Worm (Caenorhabditis elegans) whole organism, young adult: ENCODE measurements around the gene F53E2.2.

ENCODE experiments used
- B0336.3 ChIP-seq: fragments of 200-800 bp; sonication (Bioruptor generic); IDR thresholded peaks from 2 replicates; pipeline ENCODE4 v1.3.6; 2022; ENCODE audit warnings: missing genetic modification characterization, missing compliant biosample characterization
- C17E4.6 ChIP-seq: fragments of 200-800 bp; sonication (Bioruptor generic); IDR thresholded peaks from 2 replicates; pipeline ENCODE4 v1.3.6; 2022; ENCODE audit warnings: missing genetic modification reagents, missing genetic modification characterization, missing compliant biosample characterization
- D2030.7 ChIP-seq: fragments of 200-800 bp; sonication (Bioruptor generic); IDR thresholded peaks from 2 replicates; pipeline ENCODE4 v1.3.6; 2022; ENCODE audit warnings: missing genetic modification reagents, missing genetic modification characterization, missing compliant biosample characterization
- F10E7.11 ChIP-seq: sonication (generic microtip); optimal IDR thresholded peaks from 2 replicates; lab custom pipeline; 2017; ENCODE audit warnings: mild to moderate bottlenecking, missing genetic modification characterization, moderate library complexity, missing compliant biosample characterization
- F22D6.2 ChIP-seq: sonication (generic microtip); optimal IDR thresholded peaks from 2 replicates; lab custom pipeline; 2016; ENCODE audit warnings: mild to moderate bottlenecking, missing genetic modification characterization, missing compliant biosample characterization
- F23B12.7 ChIP-seq: sonication (generic microtip); optimal IDR thresholded peaks from 2 replicates; lab custom pipeline; 2017; ENCODE audit warnings: missing genetic modification characterization, mild to moderate bottlenecking, missing compliant biosample characterization, antibody characterized with exemption, moderate library complexity; ENCODE audit not compliant: insufficient read depth
- F33H1.4 ChIP-seq: fragments of 200-800 bp; sonication (Bioruptor generic); IDR thresholded peaks from 2 replicates; pipeline ENCODE4 v1.3.6; 2022; ENCODE audit warnings: missing genetic modification reagents, missing genetic modification characterization, missing compliant biosample characterization
- F52B5.7 ChIP-seq: sonication (generic microtip); optimal IDR thresholded peaks from 2 replicates; lab custom pipeline; 2016; ENCODE audit warnings: mild to moderate bottlenecking, missing genetic modification characterization, missing compliant biosample characterization
- F57C9.4 ChIP-seq: sonication (generic microtip); optimal IDR thresholded peaks from 2 replicates; lab custom pipeline; 2017; ENCODE audit warnings: mild to moderate bottlenecking, missing genetic modification characterization, missing compliant biosample characterization
- K11D2.4 ChIP-seq: fragments of 200-800 bp; sonication (Bioruptor generic); IDR thresholded peaks from 2 replicates; pipeline ENCODE4 v1.3.6; 2022; ENCODE audit warnings: missing genetic modification reagents, missing genetic modification characterization, missing compliant biosample characterization
- K12H6.12 ChIP-seq: fragments of 200-800 bp; sonication (Bioruptor generic); optimal IDR thresholded peaks from 2 replicates; lab custom pipeline; 2018; ENCODE audit warnings: mild to moderate bottlenecking, missing genetic modification characterization, missing compliant biosample characterization
- Y53G8AR.9 ChIP-seq: fragments of 200-800 bp; sonication (Bioruptor generic); conservative IDR thresholded peaks from 2 replicates; pipeline ENCODE4 v1.3.6; 2022; ENCODE audit warnings: missing genetic modification reagents, missing genetic modification characterization, missing compliant biosample characterization
- Y56A3A.18 ChIP-seq: fragments of 200-800 bp; sonication (Bioruptor generic); IDR thresholded peaks from 2 replicates; pipeline ENCODE4 v1.3.6; 2022; ENCODE audit warnings: missing genetic modification reagents, missing genetic modification characterization, missing compliant biosample characterization
- Y67H2A.10 ChIP-seq: fragments of 200-800 bp; sonication (Bioruptor generic); conservative IDR thresholded peaks from 2 replicates; pipeline ENCODE4 v1.3.6; 2022; ENCODE audit warnings: missing genetic modification reagents, missing genetic modification characterization, missing compliant biosample characterization
- Y95B8A.8 ChIP-seq: fragments of 200-800 bp; sonication (Bioruptor generic); IDR thresholded peaks from 2 replicates; pipeline ENCODE4 v1.3.6; 2022; ENCODE audit warnings: missing genetic modification reagents, missing genetic modification characterization, missing compliant biosample characterization
- ama-1 ChIP-seq, 3 experiments: fragments of 150-350 bp in 1 of 3; sonication (generic microtip) in 2 of 3; optimal IDR thresholded peaks; 2 replicates each; lab custom pipeline; 2014 to 2018; ENCODE audit warnings: missing biosample characterization in 2 of 3, missing genetic modification characterization in 2 of 3, missing genetic modification reagents in 2 of 3
- atf-7 ChIP-seq: sonication (generic microtip); optimal IDR thresholded peaks from 2 replicates; lab custom pipeline; 2017; ENCODE audit warnings: mild to moderate bottlenecking, missing genetic modification characterization, missing compliant biosample characterization
- athp-1 ChIP-seq: sonication (generic microtip); optimal IDR thresholded peaks from 2 replicates; lab custom pipeline; 2017; ENCODE audit warnings: mild to moderate bottlenecking, missing genetic modification characterization, missing compliant biosample characterization
- attf-5 ChIP-seq: fragments of 200-800 bp; sonication (Bioruptor generic); optimal IDR thresholded peaks from 2 replicates; lab custom pipeline; 2018; ENCODE audit warnings: mild to moderate bottlenecking, missing genetic modification characterization, missing compliant biosample characterization
- cebp-2 ChIP-seq: fragments of 200-800 bp; sonication (Bioruptor generic); IDR thresholded peaks from 2 replicates; pipeline ENCODE4 v1.3.6; 2022; ENCODE audit warnings: missing genetic modification characterization, missing compliant biosample characterization
- ceh-58 ChIP-seq: fragments of 200-800 bp; sonication (Bioruptor generic); IDR thresholded peaks from 2 replicates; pipeline ENCODE4 v1.3.6; 2022; ENCODE audit warnings: missing genetic modification characterization, missing compliant biosample characterization
- dpl-1 ChIP-seq: fragments of 150-350 bp; optimal IDR thresholded peaks from 2 replicates; lab custom pipeline; 2014; ENCODE audit warnings: missing biosample characterization, missing genetic modification reagents, missing genetic modification characterization
- egrh-3 ChIP-seq: fragments of 200-800 bp; sonication (Bioruptor generic); IDR thresholded peaks from 2 replicates; pipeline ENCODE4 v1.3.6; 2022; ENCODE audit warnings: missing genetic modification reagents, missing genetic modification characterization, missing compliant biosample characterization
- hlh-26 ChIP-seq: fragments of 200-800 bp; sonication (Bioruptor generic); conservative IDR thresholded peaks from 2 replicates; pipeline ENCODE4 v1.3.6; 2022; ENCODE audit warnings: missing genetic modification reagents, missing genetic modification characterization, missing compliant biosample characterization
- hmg-20 ChIP-seq: fragments of 200-800 bp; sonication (Bioruptor generic); IDR thresholded peaks from 2 replicates; pipeline ENCODE4 v1.3.6; 2022; ENCODE audit warnings: missing genetic modification reagents, missing genetic modification characterization, missing compliant biosample characterization
- lag-1 ChIP-seq: fragments of 200-800 bp; sonication (Bioruptor generic); IDR thresholded peaks from 2 replicates; pipeline ENCODE4 v1.3.6; 2022; ENCODE audit warnings: missing genetic modification reagents, missing genetic modification characterization, missing compliant biosample characterization
- let-526 ChIP-seq: fragments of 200-800 bp; sonication (Bioruptor generic); IDR thresholded peaks from 2 replicates; pipeline ENCODE4 v1.3.6; 2022; ENCODE audit warnings: missing genetic modification reagents, missing genetic modification characterization, missing compliant biosample characterization
- lin-40 ChIP-seq: sonication (generic microtip); optimal IDR thresholded peaks from 2 replicates; lab custom pipeline; 2016; ENCODE audit warnings: missing genetic modification characterization, mild to moderate bottlenecking, missing compliant biosample characterization, missing genotype, missing genetic modification reagents
- lin-54 ChIP-seq: fragments of 200-800 bp; sonication (Bioruptor generic); optimal IDR thresholded peaks from 2 replicates; lab custom pipeline; 2018; ENCODE audit warnings: mild to moderate bottlenecking, missing genetic modification characterization, missing compliant biosample characterization
- lsl-1 ChIP-seq: fragments of 200-800 bp; sonication (Bioruptor generic); optimal IDR thresholded peaks from 2 replicates; lab custom pipeline; 2018; ENCODE audit warnings: mild to moderate bottlenecking, missing genetic modification characterization, moderate library complexity, missing compliant biosample characterization
- lsy-27 ChIP-seq: sonication (generic microtip); optimal IDR thresholded peaks from 2 replicates; lab custom pipeline; 2017; ENCODE audit warnings: missing genetic modification characterization, mild to moderate bottlenecking, missing compliant biosample characterization, antibody characterized with exemption, missing genotype, borderline replicate concordance; ENCODE audit not compliant: insufficient read depth
- mel-28 ChIP-seq: sonication (generic microtip); optimal IDR thresholded peaks from 2 replicates; lab custom pipeline; 2016; ENCODE audit warnings: borderline replicate concordance, mild to moderate bottlenecking, missing genetic modification characterization, missing compliant biosample characterization
- mxl-1 ChIP-seq: sonication (generic microtip); optimal IDR thresholded peaks from 2 replicates; lab custom pipeline; 2016; ENCODE audit warnings: missing genetic modification characterization, missing compliant biosample characterization
- nfya-2 ChIP-seq: fragments of 200-800 bp; sonication (Bioruptor generic); IDR thresholded peaks from 2 replicates; pipeline ENCODE4 v1.3.6; 2022; ENCODE audit warnings: missing genetic modification reagents, missing genetic modification characterization, missing compliant biosample characterization
- pha-4 ChIP-seq: fragments of 150-350 bp; sonication (generic microtip); optimal IDR thresholded peaks from 2 replicates; lab custom pipeline; 2014; ENCODE audit warnings: missing biosample characterization, missing genetic modification reagents, missing genetic modification characterization
- rec-8 ChIP-seq, 2 experiments: sonication (generic microtip); optimal IDR thresholded peaks; 2 replicates each; lab custom pipeline; 2016; ENCODE audit warnings: mild to moderate bottlenecking in 2 of 2, missing genetic modification characterization in 2 of 2, missing genetic modification reagents in 2 of 2, missing genotype in 2 of 2, missing biosample characterization in 1 of 2, missing compliant biosample characterization in 1 of 2, moderate library complexity in 1 of 2
- sdz-38 ChIP-seq: sonication (generic microtip); optimal IDR thresholded peaks from 2 replicates; lab custom pipeline; 2016; ENCODE audit warnings: missing genotype, missing genetic modification characterization, missing compliant biosample characterization
- snpc-1.1 ChIP-seq: sonication (generic microtip); optimal IDR thresholded peaks from 2 replicates; lab custom pipeline; 2017; ENCODE audit warnings: missing genetic modification characterization, mild to moderate bottlenecking, missing compliant biosample characterization, antibody characterized with exemption, moderate library complexity, missing genotype, missing genetic modification reagents; ENCODE audit not compliant: insufficient read depth
- snpc-3.4 ChIP-seq: sonication (generic microtip); optimal IDR thresholded peaks from 2 replicates; lab custom pipeline; 2017; ENCODE audit warnings: missing genetic modification characterization, mild to moderate bottlenecking, missing compliant biosample characterization, antibody characterized with exemption, moderate library complexity, missing genotype, missing genetic modification reagents
- tlf-1 ChIP-seq: fragments of 200-800 bp; sonication (Bioruptor generic); optimal IDR thresholded peaks from 2 replicates; lab custom pipeline; 2018; ENCODE audit warnings: mild to moderate bottlenecking, missing genetic modification characterization, missing compliant biosample characterization
- zfh-2 ChIP-seq: fragments of 200-800 bp; sonication (Bioruptor generic); conservative IDR thresholded peaks from 2 replicates; pipeline ENCODE4 v1.3.6; 2022; ENCODE audit warnings: missing genetic modification reagents, missing genetic modification characterization, missing compliant biosample characterization
- zim-3 ChIP-seq: sonication (generic microtip); optimal IDR thresholded peaks from 2 replicates; lab custom pipeline; 2017; ENCODE audit warnings: mild to moderate bottlenecking, missing genetic modification characterization, moderate library complexity, missing compliant biosample characterization
- ztf-18 ChIP-seq: sonication (generic microtip); optimal IDR thresholded peaks from 2 replicates; lab custom pipeline; 2016; ENCODE audit warnings: missing genotype, mild to moderate bottlenecking, missing genetic modification characterization, missing compliant biosample characterization
- ztf-28 ChIP-seq: fragments of 200-800 bp; sonication (Bioruptor generic); IDR thresholded peaks from 2 replicates; pipeline ENCODE4 v1.3.6; 2022; ENCODE audit warnings: missing genetic modification reagents, missing genetic modification characterization, missing compliant biosample characterization
- ztf-3 ChIP-seq: fragments of 200-800 bp; sonication (Bioruptor generic); optimal IDR thresholded peaks from 2 replicates; lab custom pipeline; 2018; ENCODE audit warnings: mild to moderate bottlenecking, missing genetic modification characterization, missing compliant biosample characterization

The F53E2.2 gene

DNA sequence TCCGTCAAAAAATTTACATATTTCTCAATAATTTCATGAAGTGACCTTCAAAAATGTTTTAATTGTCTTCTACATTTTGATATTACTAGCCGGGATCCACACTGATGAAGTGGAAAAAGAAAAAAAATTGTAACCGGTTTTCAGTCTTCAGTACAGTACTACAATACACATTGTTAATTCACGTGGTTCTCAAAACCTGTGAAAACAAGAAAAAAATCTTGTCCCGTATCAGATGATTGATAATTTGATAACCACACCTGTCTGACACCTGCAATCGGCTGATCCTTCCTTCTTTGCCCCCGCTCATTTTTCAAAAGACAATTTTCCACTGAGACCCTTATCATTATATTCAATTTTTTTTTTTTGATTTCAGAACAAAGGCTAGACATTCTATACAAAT lies 36.1 kb upstream of the F53E2.2 start, which contains the start of gene R09B5.11 (continued):
- TF ChIP-seq K12H6.12 (tag; lab: Kevin White, UChicago), result no peak
- no peak for TF ChIP-seq ztf-18 (tag; lab: Kevin White, UChicago)
- no peak for TF ChIP-seq snpc-3.4 (tag; lab: Kevin White, UChicago)
- TF ChIP-seq K11D2.4 (GFP tag; lab: Robert Waterston, UW), result peak; percentile 20; the same call in 1 of the 2 replicates
- TF ChIP-seq lin-40 (tag; lab: Kevin White, UChicago), result peak; percentile 29
- TF ChIP-seq B0336.3 (GFP tag; lab: Robert Waterston, UW), result no peak
- TF ChIP-seq ztf-3 (GFP tag; lab: Kevin White, UChicago), result no peak
- no peak for TF ChIP-seq pha-4 (tag; lab: Kevin White, UChicago)
- TF ChIP-seq atf-7 (tag; lab: Kevin White, UChicago), result no peak
- no peak for TF ChIP-seq F52B5.7 (tag; lab: Kevin White, UChicago)
- TF ChIP-seq ceh-58 (GFP tag; lab: Robert Waterston, UW), result no peak

DNA sequence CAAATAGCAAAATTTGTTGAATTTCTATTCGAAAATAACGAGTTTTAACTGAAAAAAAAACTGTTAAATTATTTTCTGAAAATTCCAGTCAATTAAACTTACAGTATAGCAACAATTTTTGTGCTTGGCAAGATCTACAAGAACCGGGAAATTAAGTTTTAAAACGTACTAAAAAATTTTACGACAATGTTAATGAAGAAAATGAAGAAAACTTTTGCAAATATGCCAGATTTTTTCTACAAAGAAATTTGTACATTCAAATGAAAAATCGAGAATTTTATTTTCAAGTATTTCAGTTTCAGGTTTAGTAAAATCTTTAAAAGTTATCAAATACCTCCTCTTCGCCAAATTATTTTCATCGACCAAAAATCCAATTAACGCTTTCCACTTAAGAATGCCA lies 32.8 kb upstream of the F53E2.2 start, which contains the start of gene cnc-11:
TSS of gene cnc-11 (plus strand) at position 301 of the 400 bp plus-strand sequence.
- no peak for TF ChIP-seq egrh-3 (GFP tag; lab: Robert Waterston, UW)
- TF ChIP-seq athp-1, result no peak
- TF ChIP-seq zfh-2 (GFP tag; lab: Robert Waterston, UW), result no peak
- TF ChIP-seq Y56A3A.18 (GFP tag; lab: Robert Waterston, UW), result no peak
- no peak for TF ChIP-seq snpc-1.1
- no peak for TF ChIP-seq F10E7.11 (tag; lab: Kevin White, UChicago)
- no peak for TF ChIP-seq ama-1 (optimal IDR thresholded peaks at IDR 0.05; lab: Kevin White, UChicago)
- TF ChIP-seq ama-1 (GFP tag; optimal IDR thresholded peaks at IDR 0.05; lab: Kevin White, UChicago), result no peak
- no peak for TF ChIP-seq lsy-27 (tag; lab: Kevin White, UChicago)
- no peak for TF ChIP-seq dpl-1 (GFP tag; lab: Kevin White, UChicago)
- no peak for TF ChIP-seq F22D6.2 (tag; lab: Kevin White, UChicago)
- TF ChIP-seq mel-28 (tag; lab: Kevin White, UChicago), result no peak
- TF ChIP-seq F57C9.4, result no peak
- TF ChIP-seq let-526 (GFP tag; lab: Robert Waterston, UW), result no peak
- no peak for TF ChIP-seq Y67H2A.10 (GFP tag; lab: Robert Waterston, UW)

DNA sequence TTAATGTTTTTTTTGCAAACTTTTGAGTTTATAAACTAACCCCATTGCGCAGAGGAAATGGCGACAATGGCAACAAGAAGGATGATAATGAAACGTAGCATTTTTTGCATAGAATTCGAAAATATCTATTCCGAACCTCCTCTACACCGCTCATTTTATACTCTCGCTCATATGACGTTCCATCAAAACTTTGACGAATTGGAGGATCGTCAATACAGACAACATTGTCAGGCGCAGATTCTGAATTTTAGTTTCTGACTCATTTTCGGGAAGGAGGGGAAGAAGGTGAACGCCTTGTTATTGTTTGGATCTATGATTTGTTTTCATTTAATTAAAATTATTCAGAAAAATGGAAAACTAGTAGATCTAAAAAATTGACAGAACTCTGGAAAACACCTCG lies 30.7 kb upstream of the F53E2.2 start, which contains the start of gene cnc-1:
TSS of gene cnc-1 (minus strand) at position 101 of the 400 bp plus-strand sequence.
- no peak for TF ChIP-seq hmg-20 (GFP tag; lab: Robert Waterston, UW)
- TF ChIP-seq hlh-26 (GFP tag; lab: Robert Waterston, UW), result no peak
- no peak for TF ChIP-seq attf-5 (GFP tag; lab: Kevin White, UChicago)
- TF ChIP-seq ztf-28, result no peak
- no peak for TF ChIP-seq D2030.7 (GFP tag; lab: Robert Waterston, UW)
- no peak for TF ChIP-seq lsl-1 (GFP tag; lab: Kevin White, UChicago)
- TF ChIP-seq Y53G8AR.9, result no peak
- TF ChIP-seq, all 124 proteins: peak for 0

DNA sequence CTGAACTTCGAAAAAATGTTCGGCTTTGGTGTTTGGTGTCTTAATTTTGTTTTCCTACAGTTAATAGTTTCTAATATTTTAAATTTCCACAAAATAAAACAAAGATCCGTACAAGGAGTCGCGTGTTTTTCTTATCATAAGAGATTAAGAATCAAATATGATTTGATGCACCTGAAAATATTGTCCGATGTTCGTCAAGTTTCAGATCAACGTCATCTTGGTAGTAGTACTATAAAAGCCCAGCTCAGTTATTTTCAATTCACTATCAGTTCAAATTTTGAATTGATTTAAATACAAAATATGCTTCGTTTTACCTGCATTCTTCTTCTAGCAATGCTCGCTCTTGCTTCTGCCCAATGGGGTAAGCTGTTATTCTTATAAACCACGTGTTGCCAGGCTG lies 29.8 kb upstream of the F53E2.2 start, which contains the start of gene cnc-5:
TSS of gene cnc-5 (plus strand) at position 301 of the 400 bp plus-strand sequence.
- TF ChIP-seq Y95B8A.8 (no peak), F33H1.4 (GFP tag; lab: Robert Waterston, UW) (no peak), nfya-2 (GFP tag; lab: Robert Waterston, UW) (no peak), rec-8 (tag; optimal IDR thresholded peaks at IDR 0.05; lab: Kevin White, UChicago) (no peak), lag-1 (no peak), C17E4.6 (GFP tag; lab: Robert Waterston, UW) (no peak), zim-3 (tag; lab: Kevin White, UChicago) (no peak), mxl-1 (no peak), F23B12.7 (tag; lab: Kevin White, UChicago) (no peak), tlf-1 (GFP tag; lab: Kevin White, UChicago) (no peak), cebp-2 (no peak), lin-54 (GFP tag; lab: Kevin White, UChicago) (no peak), sdz-38 (no peak), F57C9.4 (no peak)
